Fruit fly (Drosophila melanogaster) whole organism, embryonic: Measurements from ENCODE around the gene Pez.

Source experiments
- CG1024 ChIP-seq: fragments of 200-800 bp; sonication (Bioruptor generic); IDR thresholded peaks from 2 replicates; pipeline ENCODE4 v1.3.6; 2022; ENCODE audit warnings: missing biosample characterization, missing genetic modification characterization
- CG10565 ChIP-seq: fragments of 200-800 bp; sonication (Bioruptor generic); optimal IDR thresholded peaks from 3 replicates; lab custom pipeline; 2016; ENCODE audit warnings: missing biosample characterization, mild to moderate bottlenecking, missing genetic modification characterization
- CG11093 ChIP-seq: fragments of 200-800 bp; sonication (Bioruptor generic); IDR thresholded peaks from 3 replicates; pipeline ENCODE4 v1.3.6; 2022; ENCODE audit warnings: missing biosample characterization, missing genetic modification characterization
- CG11696 ChIP-seq: fragments of 200-800 bp; sonication (Bioruptor generic); IDR thresholded peaks from 2 replicates; pipeline ENCODE4 v1.3.6; 2022; ENCODE audit warnings: missing biosample characterization, missing genetic modification characterization
- CG1603 ChIP-seq: fragments of 200-800 bp; sonication (Bioruptor generic); optimal IDR thresholded peaks from 2 replicates; lab custom pipeline; 2019; ENCODE audit warnings: missing biosample characterization, mild to moderate bottlenecking, missing genetic modification characterization, moderate library complexity
- CG16815 ChIP-seq: fragments of 200-800 bp; sonication (Bioruptor generic); optimal IDR thresholded peaks from 3 replicates; lab custom pipeline; 2017; ENCODE audit warnings: missing biosample characterization, mild to moderate bottlenecking, missing genetic modification characterization
- CG31224 ChIP-seq: fragments of 200-800 bp; sonication (Bioruptor generic); IDR thresholded peaks from 2 replicates; pipeline ENCODE4 v1.3.6; 2022; ENCODE audit warnings: missing biosample characterization, missing genetic modification characterization
- CG31365 ChIP-seq: fragments of 200-800 bp; sonication (Bioruptor generic); optimal IDR thresholded peaks from 2 replicates; lab custom pipeline; 2018; ENCODE audit warnings: missing biosample characterization, mild to moderate bottlenecking, missing genetic modification characterization
- CG4730 ChIP-seq: fragments of 200-800 bp; sonication (Bioruptor generic); IDR thresholded peaks from 2 replicates; pipeline ENCODE4 v1.3.6; 2022; ENCODE audit warnings: missing biosample characterization, missing genetic modification characterization
- CG4820 ChIP-seq: fragments of 200-800 bp; sonication (Bioruptor generic); optimal IDR thresholded peaks from 3 replicates; lab custom pipeline; 2016; ENCODE audit warnings: missing biosample characterization, missing genetic modification characterization
- CG6175 ChIP-seq: fragments of 200-800 bp; sonication (Bioruptor generic); IDR thresholded peaks from 3 replicates; pipeline ENCODE4 v1.3.6; 2022; ENCODE audit warnings: missing biosample characterization, missing genetic modification characterization
- CG7357 ChIP-seq: fragments of 200-800 bp; sonication (Bioruptor generic); IDR thresholded peaks from 3 replicates; pipeline ENCODE4 v1.3.6; 2022; ENCODE audit warnings: missing biosample characterization, missing genetic modification characterization
- CG9215 ChIP-seq: fragments of 200-800 bp; sonication (Bioruptor generic); IDR thresholded peaks from 2 replicates; pipeline ENCODE4 v1.3.6; 2022; ENCODE audit warnings: missing biosample characterization, missing genetic modification characterization
- CG9727 ChIP-seq: fragments of 200-800 bp; sonication (Bioruptor generic); optimal IDR thresholded peaks from 3 replicates; lab custom pipeline; 2017; ENCODE audit warnings: missing biosample characterization, mild to moderate bottlenecking, missing genetic modification characterization
- Chrac-16 ChIP-seq: fragments of 200-800 bp; sonication (Bioruptor generic); optimal IDR thresholded peaks from 3 replicates; lab custom pipeline; 2016; ENCODE audit warnings: missing biosample characterization, missing genetic modification characterization
- D19B ChIP-seq: fragments of 200-800 bp; sonication (Bioruptor generic); optimal IDR thresholded peaks from 2 replicates; lab custom pipeline; 2017; ENCODE audit warnings: missing biosample characterization, mild to moderate bottlenecking, missing genetic modification characterization
- Dek ChIP-seq: fragments of 200-800 bp; sonication (Bioruptor generic); optimal IDR thresholded peaks from 3 replicates; lab custom pipeline; 2019; ENCODE audit warnings: missing biosample characterization, mild to moderate bottlenecking, missing genetic modification characterization, moderate library complexity
- Dfd ChIP-seq, 2 experiments: fragments of >200 bp; optimal IDR thresholded peaks; 2 replicates each; lab custom pipeline; 2017; ENCODE audit warnings: missing biosample characterization in 2 of 2, missing genetic modification characterization in 2 of 2
- Doc2 ChIP-seq: fragments of 200-800 bp; sonication (Bioruptor generic); IDR thresholded peaks from 2 replicates; pipeline ENCODE4 v1.3.6; 2022; ENCODE audit warnings: missing biosample characterization, missing genetic modification characterization
- GATAe ChIP-seq: fragments of 200-800 bp; sonication (Bioruptor generic); conservative IDR thresholded peaks from 2 replicates; pipeline ENCODE4 v1.3.6; 2022; ENCODE audit warnings: missing biosample characterization, missing genetic modification characterization
- H2.0 ChIP-seq: fragments of 200-800 bp; sonication (Bioruptor generic); IDR thresholded peaks from 2 replicates; pipeline ENCODE4 v1.3.6; 2022; ENCODE audit warnings: missing biosample characterization, missing genetic modification characterization
- Hand ChIP-seq: fragments of 200-800 bp; sonication (Bioruptor generic); optimal IDR thresholded peaks from 2 replicates; lab custom pipeline; 2017; ENCODE audit warnings: mild to moderate bottlenecking, missing biosample characterization, missing genetic modification reagents, missing genetic modification characterization
- Nf-YC ChIP-seq: fragments of 200-800 bp; optimal IDR thresholded peaks from 3 replicates; lab custom pipeline; 2019; ENCODE audit warnings: missing biosample characterization, mild to moderate bottlenecking, missing genetic modification characterization, moderate library complexity
- Optix ChIP-seq: fragments of 200-800 bp; sonication (Bioruptor generic); IDR thresholded peaks from 3 replicates; pipeline ENCODE4 v1.3.6; 2022; ENCODE audit warnings: missing biosample characterization, missing genetic modification characterization
- Pdp1 ChIP-seq, 2 experiments: fragments of 200-800 bp; sonication (Bioruptor generic); optimal IDR thresholded peaks; 3 replicates each; lab custom pipeline; 2016; ENCODE audit warnings: missing biosample characterization in 2 of 2, missing genetic modification characterization in 2 of 2, mild to moderate bottlenecking in 1 of 2, moderate library complexity in 1 of 2
- Ptx1 ChIP-seq: fragments of 200-800 bp; sonication (Bioruptor generic); IDR thresholded peaks from 2 replicates; pipeline ENCODE4 v1.3.6; 2022; ENCODE audit warnings: missing biosample characterization, missing genetic modification characterization
- Rfx ChIP-seq: fragments of 200-800 bp; sonication (Bioruptor generic); IDR thresholded peaks from 2 replicates; pipeline ENCODE4 v1.3.6; 2022; ENCODE audit warnings: missing biosample characterization, missing genetic modification characterization
- Xrp1 ChIP-seq: fragments of 200-800 bp; sonication (Bioruptor generic); IDR thresholded peaks from 2 replicates; pipeline ENCODE4 v1.3.6; 2022; ENCODE audit warnings: missing biosample characterization, missing genetic modification characterization
- bbx ChIP-seq: fragments of 200-800 bp; sonication (Bioruptor generic); IDR thresholded peaks from 2 replicates; pipeline ENCODE4 v1.3.6; 2022; ENCODE audit warnings: missing biosample characterization, missing genetic modification characterization; ENCODE audit not compliant: partially characterized antibody
- bowl ChIP-seq: fragments of 200-800 bp; sonication (Bioruptor generic); IDR thresholded peaks from 2 replicates; pipeline ENCODE4 v1.3.6; 2022; ENCODE audit warnings: missing biosample characterization, missing genetic modification characterization
- chinmo ChIP-seq: fragments of 200-800 bp; sonication (Bioruptor generic); IDR thresholded peaks from 4 replicates; pipeline ENCODE4 v1.3.6; 2022; ENCODE audit warnings: missing biosample characterization, missing genetic modification characterization; ENCODE audit not compliant: partially characterized antibody
- crc ChIP-seq: fragments of 200-800 bp; sonication (Bioruptor generic); optimal IDR thresholded peaks from 2 replicates; lab custom pipeline; 2016; ENCODE audit warnings: missing biosample characterization, missing genetic modification characterization
- fd102C ChIP-seq: fragments of 200-800 bp; sonication (Bioruptor generic); optimal IDR thresholded peaks from 2 replicates; lab custom pipeline; 2018; ENCODE audit warnings: missing biosample characterization, mild to moderate bottlenecking, missing genetic modification characterization, moderate library complexity
- fd96Cb ChIP-seq: fragments of 200-800 bp; sonication (Bioruptor generic); optimal IDR thresholded peaks from 2 replicates; lab custom pipeline; 2018; ENCODE audit warnings: missing biosample characterization, mild to moderate bottlenecking, missing genetic modification characterization, moderate library complexity
- ftz-f1 ChIP-seq: fragments of 200-800 bp; sonication (Bioruptor generic); optimal IDR thresholded peaks from 2 replicates; lab custom pipeline; 2016; ENCODE audit warnings: missing biosample characterization, missing genetic modification characterization
- gcm ChIP-seq: fragments of 200-800 bp; sonication (Bioruptor generic); optimal IDR thresholded peaks from 2 replicates; lab custom pipeline; 2019; ENCODE audit warnings: missing biosample characterization, mild to moderate bottlenecking, missing genetic modification characterization, moderate library complexity
- ham ChIP-seq: fragments of 200-800 bp; sonication (Bioruptor generic); IDR thresholded peaks from 2 replicates; pipeline ENCODE4 v1.3.6; 2022; ENCODE audit warnings: missing biosample characterization, missing genetic modification characterization
- jigr1 ChIP-seq: fragments of 200-800 bp; sonication (Bioruptor generic); IDR thresholded peaks from 3 replicates; pipeline ENCODE4 v1.3.6; 2022; ENCODE audit warnings: missing biosample characterization, missing genetic modification characterization
- kah ChIP-seq: fragments of 200-800 bp; sonication (Bioruptor generic); optimal IDR thresholded peaks from 2 replicates; lab custom pipeline; 2018; ENCODE audit warnings: missing biosample characterization, mild to moderate bottlenecking, missing genetic modification characterization
- lab ChIP-seq: fragments of 200-800 bp; sonication (Bioruptor generic); optimal IDR thresholded peaks from 3 replicates; lab custom pipeline; 2017; ENCODE audit warnings: missing biosample characterization, missing genetic modification characterization, mild to moderate bottlenecking, moderate library complexity, missing genetic modification reagents
- lilli ChIP-seq: fragments of 200-800 bp; sonication (Bioruptor generic); optimal IDR thresholded peaks from 3 replicates; lab custom pipeline; 2016; ENCODE audit warnings: missing biosample characterization, missing genetic modification characterization
- org-1 ChIP-seq: fragments of 200-800 bp; sonication (Bioruptor generic); optimal IDR thresholded peaks from 2 replicates; lab custom pipeline; 2017; ENCODE audit warnings: missing biosample characterization, missing genetic modification characterization
- rib ChIP-seq: fragments of 200-800 bp; sonication (Bioruptor generic); IDR thresholded peaks from 2 replicates; pipeline ENCODE4 v1.3.6; 2022; ENCODE audit warnings: missing biosample characterization, missing genetic modification characterization
- sna ChIP-seq: fragments of 200-800 bp; sonication (Bioruptor generic); IDR thresholded peaks from 2 replicates; pipeline ENCODE4 v1.3.6; 2022; ENCODE audit warnings: missing biosample characterization, missing genetic modification characterization; ENCODE audit not compliant: partially characterized antibody
- sob ChIP-seq: fragments of 200-800 bp; sonication (Bioruptor generic); IDR thresholded peaks from 2 replicates; pipeline ENCODE4 v1.3.6; 2022; ENCODE audit warnings: missing biosample characterization, missing genetic modification characterization
- stwl ChIP-seq: fragments of 200-800 bp; sonication (Bioruptor generic); optimal IDR thresholded peaks from 3 replicates; lab custom pipeline; 2018; ENCODE audit warnings: missing biosample characterization, mild to moderate bottlenecking, missing genetic modification characterization, moderate library complexity
- tap ChIP-seq: fragments of 200-800 bp; optimal IDR thresholded peaks from 3 replicates; lab custom pipeline; 2019; ENCODE audit warnings: missing biosample characterization, mild to moderate bottlenecking, missing genetic modification characterization, moderate library complexity
- toy ChIP-seq: fragments of 200-800 bp; sonication (Bioruptor generic); IDR thresholded peaks from 2 replicates; pipeline ENCODE4 v1.3.6; 2022; ENCODE audit warnings: missing biosample characterization, missing genetic modification characterization
- tup ChIP-seq: fragments of 200-800 bp; sonication (Bioruptor generic); optimal IDR thresholded peaks from 2 replicates; lab custom pipeline; 2016; ENCODE audit warnings: missing biosample characterization, mild to moderate bottlenecking, missing genetic modification characterization, moderate library complexity
- vvl ChIP-seq: fragments of 200-800 bp; sonication (Bioruptor generic); IDR thresholded peaks from 2 replicates; pipeline ENCODE4 v1.3.6; 2022; ENCODE audit warnings: missing biosample characterization, missing genetic modification characterization
- zfh2 ChIP-seq: fragments of 200-800 bp; sonication (Bioruptor generic); optimal IDR thresholded peaks from 2 replicates; lab custom pipeline; 2016; ENCODE audit warnings: missing biosample characterization, missing genetic modification characterization

Pez gene

dm6 chr2L:6351809-6352182 lies 13.3 kb upstream of the Pez start (continued):
- TF ChIP-seq Doc2 (peak; percentile 63), Nf-YC (peak; percentile 76), Rfx (GFP tag; lab: Robert Waterston, UW) (peak; percentile 94), CG9215 (peak; percentile 91), CG4820 (GFP tag; lab: Kevin White, UChicago) (peak; percentile 71), bowl (no peak), rib (GFP tag; lab: Robert Waterston, UW) (peak; percentile 85), bbx (GFP tag; lab: Robert Waterston, UW) (no peak), Optix (GFP tag; lab: Robert Waterston, UW) (peak; percentile 63; the same call in 2 of the 3 replicates), crc (peak; percentile 78), CG11696 (GFP tag; lab: Robert Waterston, UW) (0 out of 2 replicates have a peak, but pooled peaks have one; percentile 44), CG1603 (peak; percentile 42), H2.0 (GFP tag; lab: Robert Waterston, UW) (peak; percentile 72), CG31224 (GFP tag; lab: Robert Waterston, UW) (peak; percentile 84), CG4730 (peak; percentile 74), jigr1 (GFP tag; lab: Robert Waterston, UW) (peak; percentile 79; the same call in 2 of the 3 replicates), stwl (tag; lab: Kevin White, UChicago) (no peak), CG10565 (GFP tag; lab: Kevin White, UChicago) (no peak), lilli (GFP tag; lab: Kevin White, UChicago) (peak; percentile 89), ftz-f1 (GFP tag; lab: Kevin White, UChicago) (no peak), vvl (GFP tag; lab: Robert Waterston, UW) (peak; percentile 85), ham (GFP tag; lab: Robert Waterston, UW) (peak; percentile 51; the same call in 1 of the 2 replicates), fd102C (no peak), sob (peak; percentile 92), CG11093 (GFP tag; lab: Robert Waterston, UW) (peak; percentile 80; the same call in 2 of the 3 replicates), CG6175 (peak; percentile 57; the same call in 2 of the 3 replicates), Hand (GFP tag; lab: Kevin White, UChicago) (peak; percentile 66), sna (GFP tag; lab: Robert Waterston, UW) (no peak), tup (GFP tag; lab: Kevin White, UChicago) (peak; percentile 38), zfh2 (peak; percentile 90), CG16815 (GFP tag; lab: Kevin White, UChicago) (peak; percentile 81), tap (tag; lab: Kevin White, UChicago) (peak; percentile 78), CG31365 (tag; lab: Kevin White, UChicago) (peak; percentile 14), Ptx1 (GFP tag; lab: Robert Waterston, UW) (peak; percentile 94), Dek (tag; lab: Kevin White, UChicago) (peak; percentile 93), Xrp1 (GFP tag; lab: Robert Waterston, UW) (peak; percentile 81), Pdp1 (GFP tag; optimal IDR thresholded peaks at IDR 0.05; lab: Kevin White, UChicago) (peak; percentile 85 to 94), CG7357 (GFP tag; lab: Robert Waterston, UW) (peak; percentile 78), toy (GFP tag; lab: Robert Waterston, UW) (peak; percentile 82), CG1024 (GFP tag; lab: Robert Waterston, UW) (peak; percentile 41), gcm (GFP tag; lab: Kevin White, UChicago) (peak; percentile 17), D19B (peak; percentile 79), Dfd (GFP tag; optimal IDR thresholded peaks at IDR 0.05; lab: Kevin White, UChicago) (no peak), lab (GFP tag; lab: Kevin White, UChicago) (peak; percentile 93), fd96Cb (tag; lab: Kevin White, UChicago) (peak; percentile 87), org-1 (GFP tag; lab: Kevin White, UChicago) (peak; percentile 78), chinmo (GFP tag; lab: Robert Waterston, UW) (no peak), kah (peak; percentile 33), CG9727 (GFP tag; lab: Kevin White, UChicago) (peak; percentile 72), GATAe (GFP tag; lab: Robert Waterston, UW) (peak; percentile 88), Chrac-16 (GFP tag; lab: Kevin White, UChicago) (peak; percentile 77)
